Worm (Caenorhabditis elegans): ENCODE data around the gene C42D4.13.

The C42D4.13 gene

DNA sequence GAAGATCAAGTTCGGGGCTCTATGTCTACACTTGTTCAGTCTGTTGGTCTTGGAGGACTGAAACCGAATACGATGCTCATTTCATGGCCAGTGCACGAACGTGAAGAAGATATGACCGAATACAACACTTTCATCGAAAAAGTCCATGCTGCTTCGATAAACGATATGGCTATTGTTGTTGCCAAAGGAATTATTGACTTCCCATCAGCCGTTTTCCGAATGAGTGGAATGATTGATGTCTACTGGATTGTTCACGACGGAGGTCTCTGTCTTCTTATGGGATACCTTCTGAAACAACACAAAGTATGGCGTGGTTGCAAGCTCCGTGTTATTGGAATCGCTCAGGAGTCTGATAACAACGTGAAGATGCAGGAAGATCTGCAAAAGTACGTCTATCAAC lies 28.3 kb upstream of the C42D4.13 start:
- TF ChIP-seq snpc-1.3 (tag; optimal IDR thresholded peaks at IDR 0.05; ENCODE audit: insufficient read depth) (no peak), unc-130 (GFP tag; optimal IDR thresholded peaks at IDR 0.05) (no peak), ceh-91 (GFP tag; IDR thresholded peaks at IDR 0.05) (no peak), tbx-9 (tag; optimal IDR thresholded peaks at IDR 0.05; ENCODE audit: borderline replicate concordance) (no peak), rpc-1 (optimal IDR thresholded peaks at IDR 0.05) (no peak), rpc-1 (tag; optimal IDR thresholded peaks at IDR 0.05) (no peak), nfya-2 (GFP tag; IDR thresholded peaks at IDR 0.05) (no peak), F22D6.2 (tag; optimal IDR thresholded peaks at IDR 0.05) (no peak), F10E7.11 (tag; optimal IDR thresholded peaks at IDR 0.05) (no peak), snpc-3.4 (tag; optimal IDR thresholded peaks at IDR 0.05) (no peak), madf-10 (tag; optimal IDR thresholded peaks at IDR 0.05) (no peak), ztf-18 (tag; optimal IDR thresholded peaks at IDR 0.05) (no peak), zim-3 (tag; optimal IDR thresholded peaks at IDR 0.05) (no peak), F49E8.2 (tag; optimal IDR thresholded peaks at IDR 0.05; ENCODE audit: insufficient read depth) (no peak), Y56A3A.18 (GFP tag; IDR thresholded peaks at IDR 0.05) (no peak), mcd-1 (GFP tag; IDR thresholded peaks at IDR 0.05) (no peak), ZK185.1 (tag; optimal IDR thresholded peaks at IDR 0.05; ENCODE audit: poor library complexity, severe bottlenecking) (no peak), D2030.7 (GFP tag; IDR thresholded peaks at IDR 0.05) (no peak), nhr-179 (tag; optimal IDR thresholded peaks at IDR 0.05) (no peak), ccch-3 (GFP tag; optimal IDR thresholded peaks at IDR 0.05) (no peak)

DNA sequence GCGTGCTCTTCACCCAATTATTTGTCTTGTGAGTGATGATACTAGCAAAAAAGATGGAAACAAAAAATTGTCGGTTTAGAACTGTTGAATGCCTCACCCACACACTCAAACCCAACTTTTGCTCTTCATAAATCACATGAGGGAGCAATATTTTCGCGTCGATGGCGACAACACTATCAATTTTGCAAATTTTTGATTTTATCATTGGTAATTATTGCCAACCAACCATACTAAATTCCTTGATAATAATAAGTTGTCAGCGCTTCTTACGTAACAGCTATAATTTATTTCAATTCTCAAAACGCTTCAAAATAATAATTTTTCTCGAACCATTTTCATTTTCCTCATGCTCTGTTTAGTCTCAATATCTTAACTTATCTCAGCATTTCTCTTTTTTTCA lies 24.8 kb upstream of the C42D4.13 start:
- TF ChIP-seq B0035.1 (tag; optimal IDR thresholded peaks at IDR 0.05) (no peak), hsf-1 (GFP tag; IDR thresholded peaks at IDR 0.05) (no peak), hlh-12 (tag; optimal IDR thresholded peaks at IDR 0.05) (no peak), nhr-80 (tag; optimal IDR thresholded peaks at IDR 0.05) (peak; percentile 37), madf-3 (GFP tag; IDR thresholded peaks at IDR 0.05) (no peak), snpc-1.3 (tag; optimal IDR thresholded peaks at IDR 0.05; ENCODE audit: insufficient read depth) (no peak), lag-1 (GFP tag; IDR thresholded peaks at IDR 0.05) (no peak)

- TF ChIP-seq akir-1 (GFP tag; optimal IDR thresholded peaks at IDR 0.05), result no peak
- TF ChIP-seq die-1 (tag; optimal IDR thresholded peaks at IDR 0.05), result peak; percentile 5
- TF ChIP-seq F52B5.7 (tag; optimal IDR thresholded peaks at IDR 0.05), result no peak
- TF ChIP-seq lin-54 (GFP tag; optimal IDR thresholded peaks at IDR 0.05), result no peak
- TF ChIP-seq dpff-1 (tag; optimal IDR thresholded peaks at IDR 0.05), result no peak
- no peak for TF ChIP-seq Y67H2A.10 (GFP tag; conservative IDR thresholded peaks at IDR 0.05)
- TF ChIP-seq aptf-2 (GFP tag; conservative IDR thresholded peaks at IDR 0.05), result peak; percentile 83
- no peak for TF ChIP-seq rpc-1 (optimal IDR thresholded peaks at IDR 0.05)
- TF ChIP-seq rpc-1 (tag; optimal IDR thresholded peaks at IDR 0.05), result no peak
- TF ChIP-seq hmg-20 (GFP tag; IDR thresholded peaks at IDR 0.05), result no peak
- TF ChIP-seq lsy-27 (tag; optimal IDR thresholded peaks at IDR 0.05; ENCODE audit: borderline replicate concordance, insufficient read depth), result no peak
- TF ChIP-seq snpc-1.1 (tag; optimal IDR thresholded peaks at IDR 0.05; ENCODE audit: insufficient read depth), result no peak
- peak; percentile 38; the same call in 1 of the 2 replicates for TF ChIP-seq hmg-1.2 (GFP tag; IDR thresholded peaks at IDR 0.05)
- no peak for TF ChIP-seq tbp1 (GFP tag; optimal IDR thresholded peaks at IDR 0.05)
- no peak for TF ChIP-seq mxl-1 (tag; optimal IDR thresholded peaks at IDR 0.05)
- no peak for TF ChIP-seq ceh-100 (GFP tag; IDR thresholded peaks at IDR 0.05)
- TF ChIP-seq K12H6.12 (tag; optimal IDR thresholded peaks at IDR 0.05), result no peak
- TF ChIP-seq ztf-26 (tag; optimal IDR thresholded peaks at IDR 0.05), result no peak
- no peak for TF ChIP-seq nhr-27 (tag; optimal IDR thresholded peaks at IDR 0.05)
- no peak for TF ChIP-seq T26A5.8 (tag; optimal IDR thresholded peaks at IDR 0.05)
- TF ChIP-seq lin-26 (GFP tag; IDR thresholded peaks at IDR 0.05), result no peak
- no peak for TF ChIP-seq lag-1 (GFP tag; IDR thresholded peaks at IDR 0.05)
- TF ChIP-seq attf-6 (GFP tag; IDR thresholded peaks at IDR 0.05), result no peak
- TF ChIP-seq K11D2.4 (GFP tag; IDR thresholded peaks at IDR 0.05), result no peak
- no peak for TF ChIP-seq ztf-28 (GFP tag; IDR thresholded peaks at IDR 0.05)
Measured at ce11 chrIV:7211313-7211712, 23.4 kb upstream of the C42D4.13 start.
